Fruit fly (Drosophila melanogaster) whole organism, embryonic: ENCODE results near the gene Ubi-p63E.

Experiments used
- Abd-B ChIP-seq: fragments of 200-800 bp; sonication (Bioruptor generic); optimal IDR thresholded peaks from 2 replicates; lab custom pipeline; 2018; ENCODE audit warnings: missing biosample characterization, mild to moderate bottlenecking, missing genetic modification characterization, moderate library complexity
- Bdp1 ChIP-seq: fragments of 200-800 bp; sonication (Bioruptor generic); optimal IDR thresholded peaks from 3 replicates; lab custom pipeline; 2016; ENCODE audit warnings: missing biosample characterization, missing genetic modification characterization
- CG10959 ChIP-seq: fragments of 200-800 bp; sonication (Bioruptor generic); IDR thresholded peaks from 2 replicates; pipeline ENCODE4 v1.3.6; 2022; ENCODE audit warnings: missing biosample characterization, missing genetic modification characterization
- CG11247 ChIP-seq: fragments of 200-800 bp; sonication (Bioruptor generic); IDR thresholded peaks from 2 replicates; pipeline ENCODE4 v1.3.6; 2022; ENCODE audit warnings: missing biosample characterization, missing genetic modification characterization
- CG11398 ChIP-seq: fragments of 200-800 bp; sonication (Bioruptor generic); optimal IDR thresholded peaks from 2 replicates; lab custom pipeline; 2016; ENCODE audit warnings: missing biosample characterization, missing genetic modification characterization
- CG11695 ChIP-seq: fragments of 200-800 bp; sonication (Bioruptor generic); IDR thresholded peaks from 3 replicates; pipeline ENCODE4 v1.3.6; 2022; ENCODE audit warnings: missing biosample characterization, missing genetic modification characterization
- CG12744 ChIP-seq: fragments of 200-800 bp; sonication (Bioruptor generic); optimal IDR thresholded peaks from 2 replicates; lab custom pipeline; 2016; ENCODE audit warnings: missing biosample characterization, missing genetic modification characterization
- CG13287 ChIP-seq: fragments of 200-800 bp; sonication (Bioruptor generic); IDR thresholded peaks from 2 replicates; pipeline ENCODE4 v1.3.6; 2022; ENCODE audit warnings: missing biosample characterization, missing genetic modification characterization; ENCODE audit not compliant: partially characterized antibody
- CG13624 ChIP-seq: fragments of 200-800 bp; sonication (Bioruptor generic); optimal IDR thresholded peaks from 2 replicates; lab custom pipeline; 2016; ENCODE audit warnings: missing biosample characterization, missing genetic modification characterization
- CG15514 ChIP-seq: fragments of 200-800 bp; sonication (Bioruptor generic); optimal IDR thresholded peaks from 3 replicates; lab custom pipeline; 2017; ENCODE audit warnings: missing biosample characterization, missing genetic modification characterization, mild to moderate bottlenecking, moderate library complexity, missing genetic modification reagents
- CG1647 ChIP-seq: fragments of 200-800 bp; sonication (Bioruptor generic); optimal IDR thresholded peaks from 3 replicates; lab custom pipeline; 2016; ENCODE audit warnings: missing biosample characterization, missing genetic modification characterization
- CG16779 ChIP-seq: fragments of 200-800 bp; sonication (Bioruptor generic); IDR thresholded peaks from 2 replicates; pipeline ENCODE4 v1.3.6; 2022; ENCODE audit warnings: missing biosample characterization, missing genetic modification characterization
- CG16813 ChIP-seq: fragments of 200-800 bp; sonication (Bioruptor generic); IDR thresholded peaks from 3 replicates; pipeline ENCODE4 v1.3.6; 2022; ENCODE audit warnings: missing biosample characterization, missing genetic modification characterization; ENCODE audit not compliant: partially characterized antibody
- CG17829 ChIP-seq: fragments of 200-800 bp; optimal IDR thresholded peaks from 2 replicates; lab custom pipeline; 2019; ENCODE audit warnings: missing biosample characterization, mild to moderate bottlenecking, missing genetic modification characterization, moderate library complexity
- CG2199 ChIP-seq: fragments of 200-800 bp; sonication (Bioruptor generic); IDR thresholded peaks from 3 replicates; pipeline ENCODE4 v1.3.6; 2022; ENCODE audit warnings: missing biosample characterization, missing genetic modification characterization
- CG6254 ChIP-seq: fragments of 200-800 bp; sonication (Bioruptor generic); optimal IDR thresholded peaks from 3 replicates; lab custom pipeline; 2017; ENCODE audit warnings: mild to moderate bottlenecking, missing biosample characterization, missing genetic modification reagents, missing genetic modification characterization
- CG7928 ChIP-seq: fragments of 200-800 bp; sonication (Bioruptor generic); optimal IDR thresholded peaks from 2 replicates; lab custom pipeline; 2017; ENCODE audit warnings: missing biosample characterization, mild to moderate bottlenecking, missing genetic modification characterization
- CG9609 ChIP-seq: fragments of 200-800 bp; sonication (Bioruptor generic); optimal IDR thresholded peaks from 3 replicates; lab custom pipeline; 2016; ENCODE audit warnings: missing biosample characterization, missing genetic modification characterization
- CG9876 ChIP-seq: fragments of 200-800 bp; sonication (Bioruptor generic); optimal IDR thresholded peaks from 2 replicates; lab custom pipeline; 2016; ENCODE audit warnings: missing biosample characterization, missing genetic modification characterization
- D19B ChIP-seq: fragments of 200-800 bp; sonication (Bioruptor generic); optimal IDR thresholded peaks from 2 replicates; lab custom pipeline; 2017; ENCODE audit warnings: missing biosample characterization, mild to moderate bottlenecking, missing genetic modification characterization
- Dad ChIP-seq: fragments of 200-800 bp; sonication (Bioruptor generic); optimal IDR thresholded peaks from 3 replicates; lab custom pipeline; 2016; ENCODE audit warnings: missing biosample characterization, missing genetic modification characterization
- Elba2 ChIP-seq: fragments of 200-800 bp; sonication (Bioruptor generic); optimal IDR thresholded peaks from 3 replicates; lab custom pipeline; 2016; ENCODE audit warnings: missing biosample characterization, missing genetic modification characterization
- HLH54F ChIP-seq: fragments of 200-800 bp; sonication (Bioruptor generic); optimal IDR thresholded peaks from 3 replicates; lab custom pipeline; 2016; ENCODE audit warnings: missing biosample characterization, missing genetic modification characterization
- Hey ChIP-seq: fragments of 200-800 bp; sonication (Bioruptor generic); optimal IDR thresholded peaks from 3 replicates; lab custom pipeline; 2018; ENCODE audit warnings: missing biosample characterization, mild to moderate bottlenecking, missing genetic modification characterization
- Nf-YB ChIP-seq: fragments of 200-800 bp; sonication (Bioruptor generic); optimal IDR thresholded peaks from 3 replicates; lab custom pipeline; 2019; ENCODE audit warnings: missing biosample characterization, mild to moderate bottlenecking, missing genetic modification characterization, moderate library complexity
- Oli ChIP-seq: fragments of 200-800 bp; sonication (Bioruptor generic); optimal IDR thresholded peaks from 2 replicates; lab custom pipeline; 2018; ENCODE audit warnings: missing biosample characterization, mild to moderate bottlenecking, missing genetic modification characterization, moderate library complexity
- Optix ChIP-seq: fragments of 200-800 bp; sonication (Bioruptor generic); IDR thresholded peaks from 3 replicates; pipeline ENCODE4 v1.3.6; 2022; ENCODE audit warnings: missing biosample characterization, missing genetic modification characterization
- PHDP ChIP-seq: fragments of 200-800 bp; sonication (Bioruptor generic); optimal IDR thresholded peaks from 3 replicates; lab custom pipeline; 2018; ENCODE audit warnings: missing biosample characterization, mild to moderate bottlenecking, missing genetic modification characterization, moderate library complexity
- Side ChIP-seq: fragments of 200-800 bp; sonication (Bioruptor generic); optimal IDR thresholded peaks from 2 replicates; lab custom pipeline; 2016; ENCODE audit warnings: missing biosample characterization, missing genetic modification characterization
- Sin3A ChIP-seq: fragments of >200 bp; optimal IDR thresholded peaks from 2 replicates; lab custom pipeline; 2018
- al ChIP-seq: fragments of 200-800 bp; sonication (Bioruptor generic); IDR thresholded peaks from 2 replicates; pipeline ENCODE4 v1.3.6; 2022; ENCODE audit warnings: missing biosample characterization, missing genetic modification characterization
- bowl ChIP-seq: fragments of 200-800 bp; sonication (Bioruptor generic); IDR thresholded peaks from 2 replicates; pipeline ENCODE4 v1.3.6; 2022; ENCODE audit warnings: missing biosample characterization, missing genetic modification characterization
- crp ChIP-seq, 2 experiments: fragments of 200-800 bp; sonication (Bioruptor generic); optimal IDR thresholded peaks; 2 replicates in 1 of 2; 3 replicates in 1 of 2; lab custom pipeline; 2017; ENCODE audit warnings: missing biosample characterization in 2 of 2, missing genetic modification characterization in 2 of 2, mild to moderate bottlenecking in 1 of 2, moderate library complexity in 1 of 2
- dm ChIP-seq: fragments of 200-800 bp; sonication (Bioruptor generic); optimal IDR thresholded peaks from 3 replicates; lab custom pipeline; 2016; ENCODE audit warnings: missing biosample characterization, missing genetic modification characterization
- exex ChIP-seq: fragments of 200-800 bp; sonication (Bioruptor generic); optimal IDR thresholded peaks from 4 replicates; lab custom pipeline; 2018; ENCODE audit warnings: missing biosample characterization, mild to moderate bottlenecking, missing genetic modification characterization, moderate library complexity
- gro ChIP-seq: fragments of 200-800 bp; sonication (Bioruptor generic); optimal IDR thresholded peaks from 2 replicates; lab custom pipeline; 2016; ENCODE audit warnings: missing biosample characterization, missing genetic modification characterization
- her ChIP-seq: fragments of 200-800 bp; sonication (Bioruptor generic); optimal IDR thresholded peaks from 2 replicates; lab custom pipeline; 2016; ENCODE audit warnings: missing biosample characterization, missing genetic modification characterization
- klu ChIP-seq: fragments of 200-800 bp; sonication (Bioruptor generic); IDR thresholded peaks from 2 replicates; pipeline ENCODE4 v1.3.6; 2022; ENCODE audit warnings: missing biosample characterization, missing genetic modification characterization
- knrl ChIP-seq: fragments of 200-800 bp; sonication (Bioruptor generic); IDR thresholded peaks from 3 replicates; pipeline ENCODE4 v1.3.6; 2022; ENCODE audit warnings: missing biosample characterization, missing genetic modification characterization; ENCODE audit not compliant: partially characterized antibody
- lola ChIP-seq, 3 experiments: fragments of >200 bp in 2 of 3; fragments of 200-800 bp in 1 of 3; sonication (Bioruptor generic) in 1 of 3; optimal IDR thresholded peaks; 2 replicates each; lab custom pipeline; 2017 to 2019; ENCODE audit warnings: missing biosample characterization in 3 of 3, missing genetic modification characterization in 3 of 3, mild to moderate bottlenecking in 1 of 3, moderate library complexity in 1 of 3
- luna ChIP-seq: fragments of 200-800 bp; sonication (Bioruptor generic); optimal IDR thresholded peaks from 2 replicates; lab custom pipeline; 2016; ENCODE audit warnings: missing biosample characterization, missing genetic modification characterization
- maf-S ChIP-seq: fragments of 200-800 bp; sonication (Bioruptor generic); optimal IDR thresholded peaks from 2 replicates; lab custom pipeline; 2016; ENCODE audit warnings: missing biosample characterization, missing genetic modification characterization
- mam ChIP-seq: fragments of 200-800 bp; sonication (Bioruptor generic); optimal IDR thresholded peaks from 3 replicates; lab custom pipeline; 2016; ENCODE audit warnings: missing biosample characterization, missing genetic modification characterization
- nau ChIP-seq: fragments of 200-800 bp; sonication (Bioruptor generic); optimal IDR thresholded peaks from 3 replicates; lab custom pipeline; 2017; ENCODE audit warnings: missing biosample characterization, mild to moderate bottlenecking, missing genetic modification characterization, missing genetic modification reagents
- nerfin-1 ChIP-seq: fragments of 200-800 bp; sonication (Bioruptor generic); optimal IDR thresholded peaks from 3 replicates; lab custom pipeline; 2019; ENCODE audit warnings: missing biosample characterization, mild to moderate bottlenecking, missing genetic modification characterization, moderate library complexity
- psq ChIP-seq: fragments of 200-800 bp; sonication (Bioruptor generic); optimal IDR thresholded peaks from 2 replicates; lab custom pipeline; 2017; ENCODE audit warnings: missing biosample characterization, missing genetic modification characterization
- sisA ChIP-seq: fragments of 200-800 bp; sonication (Bioruptor generic); IDR thresholded peaks from 2 replicates; pipeline ENCODE4 v1.3.6; 2022; ENCODE audit warnings: missing biosample characterization, missing genetic modification characterization
- tin ChIP-seq: fragments of 200-800 bp; sonication (Bioruptor generic); optimal IDR thresholded peaks from 3 replicates; lab custom pipeline; 2016; ENCODE audit warnings: missing biosample characterization, missing genetic modification characterization
- trh ChIP-seq: fragments of 200-800 bp; sonication (Bioruptor generic); optimal IDR thresholded peaks from 2 replicates; lab custom pipeline; 2016; ENCODE audit warnings: missing biosample characterization, missing genetic modification characterization
- vfl ChIP-seq: fragments of 200-800 bp; sonication (Bioruptor generic); optimal IDR thresholded peaks from 2 replicates; lab custom pipeline; 2016; ENCODE audit warnings: missing biosample characterization, missing genetic modification characterization
- yki ChIP-seq: fragments of >200 bp; optimal IDR thresholded peaks from 3 replicates; lab custom pipeline; 2018
- zf30C ChIP-seq: fragments of 200-800 bp; sonication (Bioruptor generic); optimal IDR thresholded peaks from 3 replicates; lab custom pipeline; 2018; ENCODE audit warnings: missing biosample characterization, mild to moderate bottlenecking, missing genetic modification characterization

Gene Ubi-p63E

dm6 chr3L:3896553-3897034 is 6.4 kb downstream of the Ubi-p63E start, which contains the start of the genes Gr63a and Lamtor4 (continued):
- TF ChIP-seq Hey (tag; lab: Kevin White, UChicago) (no peak), Nf-YB (GFP tag; lab: Kevin White, UChicago) (peak; percentile 1), CG15514 (GFP tag; lab: Kevin White, UChicago) (peak; percentile 55), exex (tag; lab: Kevin White, UChicago) (no peak), lola (GFP tag; optimal IDR thresholded peaks at IDR 0.05; lab: Kevin White, UChicago) (peak in 1 of 3 experiments; percentile 3), CG9876 (no peak), CG2199 (GFP tag; lab: Robert Waterston, UW) (peak; percentile 98), CG7928 (GFP tag; lab: Kevin White, UChicago) (no peak), crp (GFP tag; optimal IDR thresholded peaks at IDR 0.05; lab: Kevin White, UChicago) (no peak), nerfin-1 (tag; lab: Kevin White, UChicago) (peak; percentile 72), Sin3A (peak; percentile 42), Optix (GFP tag; lab: Robert Waterston, UW) (no peak), mam (GFP tag; lab: Kevin White, UChicago) (peak; percentile 24), CG13624 (GFP tag; lab: Kevin White, UChicago) (peak; percentile 57), maf-S (GFP tag; lab: Kevin White, UChicago) (peak; percentile 24), nau (GFP tag; lab: Kevin White, UChicago) (peak; percentile 1), CG1647 (GFP tag; lab: Kevin White, UChicago) (peak; percentile 10), vfl (GFP tag; lab: Kevin White, UChicago) (no peak), Abd-B (GFP tag; lab: Kevin White, UChicago) (no peak), CG16813 (GFP tag; lab: Robert Waterston, UW) (no peak), CG10959 (GFP tag; lab: Robert Waterston, UW) (no peak), CG11398 (GFP tag; lab: Kevin White, UChicago) (peak; percentile 0), CG6254 (GFP tag; lab: Kevin White, UChicago) (no peak), Bdp1 (GFP tag; lab: Kevin White, UChicago) (peak; percentile 25), CG11247 (GFP tag; lab: Robert Waterston, UW) (peak; percentile 13; the same call in 1 of the 2 replicates), CG16779 (GFP tag; lab: Robert Waterston, UW) (no peak), HLH54F (GFP tag; lab: Kevin White, UChicago) (peak; percentile 33), luna (GFP tag; lab: Kevin White, UChicago) (peak; percentile 10), zf30C (GFP tag; lab: Kevin White, UChicago) (no peak), Oli (no peak), gro (peak; percentile 27), tin (GFP tag; lab: Kevin White, UChicago) (peak; percentile 0), trh (GFP tag; lab: Kevin White, UChicago) (no peak), Elba2 (GFP tag; lab: Kevin White, UChicago) (no peak), al (GFP tag; lab: Robert Waterston, UW) (no peak), CG9609 (GFP tag; lab: Kevin White, UChicago) (no peak), Dad (peak; percentile 18), bowl (GFP tag; lab: Robert Waterston, UW) (no peak), her (peak; percentile 41), dm (GFP tag; lab: Kevin White, UChicago) (peak; percentile 47), CG13287 (GFP tag; lab: Robert Waterston, UW) (peak; percentile 37; the same call in 1 of the 2 replicates), Side (GFP tag; lab: Kevin White, UChicago) (no peak), sisA (GFP tag; lab: Robert Waterston, UW) (no peak), knrl (GFP tag; lab: Robert Waterston, UW) (no peak), PHDP (no peak), D19B (GFP tag; lab: Kevin White, UChicago) (no peak), klu (peak; percentile 36; the same call in 1 of the 2 replicates), psq (GFP tag; lab: Kevin White, UChicago) (no peak), CG17829 (tag; lab: Kevin White, UChicago) (peak; percentile 18), CG11695 (GFP tag; lab: Robert Waterston, UW) (no peak), yki (lab: Kevin White, UChicago) (no peak), CG12744 (GFP tag; lab: Kevin White, UChicago) (no peak)
